Worm (Caenorhabditis elegans) whole organism, L1 larva: ENCODE measurements around the gene sra-4.

Experiments used
- C04F5.9 ChIP-seq: sonication (generic microtip); optimal IDR thresholded peaks from 2 replicates; lab custom pipeline; 2016; ENCODE audit warnings: missing genetic modification characterization, missing compliant biosample characterization
- C16A3.4 ChIP-seq: fragments of 150-350 bp; optimal IDR thresholded peaks from 2 replicates; lab custom pipeline; 2014; ENCODE audit warnings: missing biosample characterization, missing genetic modification characterization
- F16B12.6 ChIP-seq: fragments of 150-350 bp; optimal IDR thresholded peaks from 2 replicates; lab custom pipeline; 2014; ENCODE audit warnings: missing biosample characterization, missing genetic modification characterization
- blmp-1 ChIP-seq: fragments of 150-350 bp; optimal IDR thresholded peaks from 2 replicates; lab custom pipeline; 2014; ENCODE audit warnings: missing biosample characterization, missing genetic modification characterization
- ceh-63 ChIP-seq: fragments of 200-800 bp; sonication (Bioruptor generic); optimal IDR thresholded peaks from 2 replicates; lab custom pipeline; 2018; ENCODE audit warnings: mild to moderate bottlenecking, missing genetic modification characterization, missing compliant biosample characterization
- ceh-82 ChIP-seq, 3 experiments: fragments of 150-350 bp in 1 of 3; sonication (generic microtip) in 2 of 3; optimal IDR thresholded peaks; 2 replicates each; lab custom pipeline; 2014 to 2017; ENCODE audit warnings: missing biosample characterization in 3 of 3, missing genetic modification characterization in 3 of 3
- dpl-1 ChIP-seq, 3 experiments: fragments of 150-350 bp in 2 of 3; sonication (generic microtip) in 1 of 3; optimal IDR thresholded peaks; 2 replicates each; lab custom pipeline; 2014 to 2017; ENCODE audit warnings: missing biosample characterization in 3 of 3, missing genetic modification characterization in 3 of 3, missing genetic modification reagents in 3 of 3
- dsc-1 ChIP-seq: sonication (generic microtip); optimal IDR thresholded peaks from 2 replicates; lab custom pipeline; 2016; ENCODE audit warnings: mild to moderate bottlenecking, missing genetic modification characterization, missing compliant biosample characterization
- efl-1 ChIP-seq, 4 experiments: fragments of 150-350 bp; optimal IDR thresholded peaks in 3 of 4; peaks in 1 of 4; 1 replicate in 1 of 4; 2 replicates in 3 of 4; lab custom pipeline; 2014; ENCODE audit warnings: missing biosample characterization in 2 of 4, missing genetic modification characterization in 2 of 4, missing genetic modification reagents in 2 of 4
- efl-3 ChIP-seq: fragments of 200-800 bp; sonication (Bioruptor generic); optimal IDR thresholded peaks from 2 replicates; lab custom pipeline; 2018; ENCODE audit warnings: mild to moderate bottlenecking, missing genetic modification characterization, missing compliant biosample characterization
- elt-3 ChIP-seq, 6 experiments: fragments of 150-350 bp in 1 of 6; sonication (generic microtip); optimal IDR thresholded peaks; 2 replicates each; lab custom pipeline; 2017 to 2018; ENCODE audit warnings: missing biosample characterization in 6 of 6, missing genetic modification characterization in 6 of 6, inconsistent platforms in 1 of 6
- fkh-8 ChIP-seq: sonication (generic microtip); optimal IDR thresholded peaks from 2 replicates; lab custom pipeline; 2016; ENCODE audit warnings: mild to moderate bottlenecking, missing genetic modification characterization, missing compliant biosample characterization
- fos-1 ChIP-seq: fragments of 150-350 bp; optimal IDR thresholded peaks from 2 replicates; lab custom pipeline; 2014; ENCODE audit warnings: missing biosample characterization, missing genetic modification characterization
- grh-1 ChIP-seq: fragments of 200-800 bp; sonication (Bioruptor generic); IDR thresholded peaks from 2 replicates; pipeline ENCODE4 v1.3.6; 2022; ENCODE audit warnings: missing genetic modification reagents, missing genetic modification characterization, missing compliant biosample characterization
- hlh-4 ChIP-seq: sonication (generic microtip); optimal IDR thresholded peaks from 2 replicates; lab custom pipeline; 2016; ENCODE audit warnings: mild to moderate bottlenecking, missing genetic modification characterization, missing compliant biosample characterization
- jun-1 ChIP-seq: fragments of 150-350 bp; optimal IDR thresholded peaks from 2 replicates; lab custom pipeline; 2014; ENCODE audit warnings: missing biosample characterization, missing genetic modification reagents, missing genetic modification characterization
- lin-13 ChIP-seq: fragments of 150-350 bp; optimal IDR thresholded peaks from 2 replicates; lab custom pipeline; 2014; ENCODE audit warnings: missing biosample characterization, missing genetic modification reagents, missing genetic modification characterization
- lin-14 ChIP-seq: fragments of 200-800 bp; sonication (Bioruptor generic); optimal IDR thresholded peaks from 2 replicates; lab custom pipeline; 2018; ENCODE audit warnings: mild to moderate bottlenecking, missing genetic modification characterization, moderate library complexity, missing compliant biosample characterization
- lin-35 ChIP-seq, 2 experiments: fragments of 150-350 bp; optimal IDR thresholded peaks; 2 replicates each; lab custom pipeline; 2014; ENCODE audit warnings: missing biosample characterization in 2 of 2, missing genetic modification characterization in 2 of 2, missing genetic modification reagents in 2 of 2
- lsy-2 ChIP-seq, 2 experiments: fragments of 150-350 bp; optimal IDR thresholded peaks; 2 replicates each; lab custom pipeline; 2014; ENCODE audit warnings: missing biosample characterization in 2 of 2, missing genetic modification characterization in 2 of 2
- mdl-1 ChIP-seq, 2 experiments: fragments of 150-350 bp; optimal IDR thresholded peaks; 2 replicates each; lab custom pipeline; 2014 to 2017; ENCODE audit warnings: missing biosample characterization in 2 of 2, missing genetic modification characterization in 2 of 2, inconsistent platforms in 1 of 2
- mep-1 ChIP-seq: fragments of 150-350 bp; optimal IDR thresholded peaks from 2 replicates; lab custom pipeline; 2014; ENCODE audit warnings: missing biosample characterization, missing genetic modification characterization
- nhr-19 ChIP-seq: fragments of 200-800 bp; sonication (Bioruptor generic); conservative IDR thresholded peaks from 2 replicates; pipeline ENCODE4 v1.3.6; 2022; ENCODE audit warnings: missing genetic modification characterization, missing compliant biosample characterization
- nhr-20 ChIP-seq: sonication (generic microtip); optimal IDR thresholded peaks from 2 replicates; lab custom pipeline; 2016; ENCODE audit warnings: mild to moderate bottlenecking, missing genetic modification characterization, missing compliant biosample characterization
- nhr-28 ChIP-seq: fragments of 150-350 bp; optimal IDR thresholded peaks from 2 replicates; lab custom pipeline; 2014; ENCODE audit warnings: missing biosample characterization, missing genetic modification characterization
- nhr-47 ChIP-seq: sonication (generic microtip); optimal IDR thresholded peaks from 2 replicates; lab custom pipeline; 2016; ENCODE audit warnings: mild to moderate bottlenecking, missing genetic modification characterization, moderate library complexity, missing compliant biosample characterization
- nhr-71 ChIP-seq: sonication (generic microtip); optimal IDR thresholded peaks from 2 replicates; lab custom pipeline; 2016; ENCODE audit warnings: mild to moderate bottlenecking, missing genetic modification characterization, moderate library complexity, missing compliant biosample characterization
- nhr-77 ChIP-seq: fragments of 150-350 bp; optimal IDR thresholded peaks from 2 replicates; lab custom pipeline; 2014; ENCODE audit warnings: missing biosample characterization, missing genetic modification characterization
- nhr-84 ChIP-seq: sonication (generic microtip); optimal IDR thresholded peaks from 2 replicates; lab custom pipeline; 2017; ENCODE audit warnings: missing biosample characterization, missing genetic modification characterization
- nhr-85 ChIP-seq: sonication (generic microtip); peaks from one replicate; lab custom pipeline; 2016; ENCODE audit warnings: missing genetic modification characterization, inconsistent platforms, missing compliant biosample characterization
- rnt-1 ChIP-seq: sonication (generic microtip); optimal IDR thresholded peaks from 2 replicates; lab custom pipeline; 2016; ENCODE audit warnings: mild to moderate bottlenecking, missing genetic modification characterization, moderate library complexity, missing compliant biosample characterization
- skn-1 ChIP-seq: fragments of 150-350 bp; optimal IDR thresholded peaks from 2 replicates; lab custom pipeline; 2014; ENCODE audit warnings: missing biosample characterization, missing genetic modification characterization
- snu-23 ChIP-seq: sonication (generic microtip); optimal IDR thresholded peaks from 2 replicates; lab custom pipeline; 2016; ENCODE audit warnings: missing genetic modification characterization, missing compliant biosample characterization
- sox-4 ChIP-seq: sonication (generic microtip); optimal IDR thresholded peaks from 2 replicates; lab custom pipeline; 2016; ENCODE audit warnings: missing genetic modification characterization, missing compliant biosample characterization
- sptf-1 ChIP-seq: fragments of 150-350 bp; optimal IDR thresholded peaks from 2 replicates; lab custom pipeline; 2014; ENCODE audit warnings: missing biosample characterization, missing genetic modification characterization
- swsn-7 ChIP-seq: sonication (generic microtip); optimal IDR thresholded peaks from 2 replicates; lab custom pipeline; 2016; ENCODE audit warnings: missing genetic modification characterization, missing compliant biosample characterization
- unc-130 ChIP-seq: fragments of 150-350 bp; optimal IDR thresholded peaks from 2 replicates; lab custom pipeline; 2017; ENCODE audit warnings: missing biosample characterization, missing genetic modification characterization, inconsistent platforms
- unc-30 ChIP-seq: sonication (generic microtip); optimal IDR thresholded peaks from 2 replicates; lab custom pipeline; 2017; ENCODE audit warnings: missing biosample characterization, missing genetic modification characterization
- unc-86 ChIP-seq: sonication (generic microtip); optimal IDR thresholded peaks from 2 replicates; lab custom pipeline; 2016; ENCODE audit warnings: missing genetic modification characterization, missing compliant biosample characterization
- xbp-1 ChIP-seq: sonication (generic microtip); optimal IDR thresholded peaks from 2 replicates; lab custom pipeline; 2016; ENCODE audit warnings: missing genetic modification characterization, missing compliant biosample characterization
- ztf-11 ChIP-seq, 2 experiments: sonication (generic microtip); optimal IDR thresholded peaks; 2 replicates each; lab custom pipeline; 2016 to 2017; ENCODE audit warnings: missing genetic modification characterization in 2 of 2, missing biosample characterization in 1 of 2, missing compliant biosample characterization in 1 of 2
- ztf-4 ChIP-seq: fragments of 150-350 bp; optimal IDR thresholded peaks from 2 replicates; lab custom pipeline; 2014; ENCODE audit warnings: missing biosample characterization, missing genetic modification characterization

The sra-4 gene

ce11 chrII:9573412-9573811 lies 30.7 kb upstream of the sra-4 start (continued):
- no peak for TF ChIP-seq skn-1 (tag; lab: Kevin White, UChicago)
- no peak for TF ChIP-seq ztf-11 (tag; optimal IDR thresholded peaks at IDR 0.05; lab: Kevin White, UChicago)
- TF ChIP-seq fos-1: no peak
- no peak for TF ChIP-seq ceh-63
- TF ChIP-seq nhr-77 (tag; lab: Kevin White, UChicago): no peak
- TF ChIP-seq hlh-4 (tag; lab: Kevin White, UChicago): no peak
- no peak for TF ChIP-seq nhr-28 (tag; lab: Kevin White, UChicago)
- no peak for TF ChIP-seq ztf-4 (tag; lab: Kevin White, UChicago)
- no peak for TF ChIP-seq rnt-1 (tag; lab: Kevin White, UChicago)
- TF ChIP-seq lin-14 (GFP tag; lab: Kevin White, UChicago): peak; percentile 67
- TF ChIP-seq F16B12.6: no peak

ce11 chrII:9566045-9566444 lies 23.4 kb upstream of the sra-4 start:
- peak; percentile 26 for TF ChIP-seq swsn-7 (tag; lab: Kevin White, UChicago)
- TF ChIP-seq C16A3.4 (tag; lab: Kevin White, UChicago): peak; percentile 61
- TF ChIP-seq jun-1 (tag; lab: Kevin White, UChicago): peak; percentile 6
- peak; percentile 56 for TF ChIP-seq rnt-1 (tag; lab: Kevin White, UChicago)
- no peak for TF ChIP-seq unc-30 (tag; lab: Kevin White, UChicago)
- TF ChIP-seq nhr-19 (GFP tag; lab: Robert Waterston, UW): 0 out of 2 replicates have a peak, but pooled peaks have one; percentile 25
- TF ChIP-seq fkh-8: peak; percentile 54
- peak in 1 of 3 experiments; percentile 12 for TF ChIP-seq ceh-82 (tag; optimal IDR thresholded peaks at IDR 0.05; lab: Kevin White, UChicago)
- peak; percentile 11 to 54 for TF ChIP-seq lin-35 (GFP tag; optimal IDR thresholded peaks at IDR 0.05; lab: Kevin White, UChicago)
- TF ChIP-seq nhr-84 (tag; lab: Kevin White, UChicago): no peak
- TF ChIP-seq unc-86 (tag; lab: Kevin White, UChicago): no peak
- peak; percentile 50 for TF ChIP-seq lin-14 (GFP tag; lab: Kevin White, UChicago)
- peak; percentile 6 to 53 for TF ChIP-seq lsy-2 (tag; optimal IDR thresholded peaks at IDR 0.05; lab: Kevin White, UChicago)
- TF ChIP-seq C04F5.9 (tag; lab: Kevin White, UChicago): no peak
- TF ChIP-seq ceh-63: no peak
- TF ChIP-seq sox-4 (tag; lab: Kevin White, UChicago): no peak
- peak; percentile 25 for TF ChIP-seq xbp-1 (tag; lab: Kevin White, UChicago)
- peak; percentile 53 for TF ChIP-seq snu-23 (GFP tag; lab: Kevin White, UChicago)
- TF ChIP-seq elt-3 (tag; optimal IDR thresholded peaks at IDR 0.05; lab: Kevin White, UChicago): peak in 1 of 6 experiments; percentile 17
- TF ChIP-seq lin-13: peak; percentile 7
- peak; percentile 12 for TF ChIP-seq unc-130
- peak; percentile 49 for TF ChIP-seq nhr-47
- no peak for TF ChIP-seq efl-3 (GFP tag; lab: Kevin White, UChicago)
- TF ChIP-seq grh-1 (GFP tag; lab: Robert Waterston, UW): no peak
- TF ChIP-seq efl-1 (optimal IDR thresholded peaks at IDR 0.05; lab: Kevin White, UChicago): peak; percentile 21 to 28
- peak; percentile 4 to 95 for TF ChIP-seq efl-1 (GFP tag; optimal IDR thresholded peaks at IDR 0.05 in 1 of 2; lab: Kevin White, UChicago)
- no peak for TF ChIP-seq sptf-1 (tag; lab: Kevin White, UChicago)
- peak in 2 of 3 experiments; percentile 6 to 27 for TF ChIP-seq dpl-1 (GFP tag; optimal IDR thresholded peaks at IDR 0.05; lab: Kevin White, UChicago)
- peak in 1 of 2 experiments; percentile 13 for TF ChIP-seq mdl-1 (tag; optimal IDR thresholded peaks at IDR 0.05; lab: Kevin White, UChicago)
- TF ChIP-seq nhr-85: peak; percentile 86
- peak; percentile 23 for TF ChIP-seq dsc-1 (tag; lab: Kevin White, UChicago)
- peak; percentile 55 for TF ChIP-seq nhr-71 (tag; lab: Kevin White, UChicago)
- peak; percentile 36 for TF ChIP-seq mep-1 (tag; lab: Kevin White, UChicago)
- TF ChIP-seq nhr-77 (tag; lab: Kevin White, UChicago): peak; percentile 17
- TF ChIP-seq nhr-20 (tag; lab: Kevin White, UChicago): peak; percentile 46
- no peak for TF ChIP-seq blmp-1 (tag; lab: Kevin White, UChicago)
